Worm (Caenorhabditis elegans) whole organism, late embryonic: ENCODE data around the gene sri-36.
"Not testable (repeated sequence)": the region's sequence is repeated elsewhere in the genome, so short reads cannot be mapped to it uniquely, and the experiment has no call there.

Experiments used
- ceh-9 ChIP-seq: sonication (generic microtip); optimal IDR thresholded peaks from 2 replicates; lab custom pipeline; 2016; ENCODE audit warnings: mild to moderate bottlenecking, missing genetic modification characterization, inconsistent platforms, missing compliant biosample characterization
- dmd-4 ChIP-seq: sonication (generic microtip); optimal IDR thresholded peaks from 2 replicates; lab custom pipeline; 2016; ENCODE audit warnings: borderline replicate concordance, missing genetic modification characterization, missing compliant biosample characterization
- ets-4 ChIP-seq: sonication (generic microtip); optimal IDR thresholded peaks from 2 replicates; lab custom pipeline; 2016; ENCODE audit warnings: missing genetic modification characterization, missing compliant biosample characterization
- fkh-10 ChIP-seq: fragments of 150-350 bp; optimal IDR thresholded peaks from 2 replicates; lab custom pipeline; 2014; ENCODE audit warnings: missing biosample characterization, missing genetic modification reagents, missing genetic modification characterization
- hlh-15 ChIP-seq: sonication (generic microtip); optimal IDR thresholded peaks from 2 replicates; lab custom pipeline; 2016; ENCODE audit warnings: missing genetic modification characterization, missing compliant biosample characterization
- sox-4 ChIP-seq: sonication (generic microtip); optimal IDR thresholded peaks from 2 replicates; lab custom pipeline; 2017; ENCODE audit warnings: mild to moderate bottlenecking, missing genetic modification characterization, inconsistent platforms, missing compliant biosample characterization

DNA sequence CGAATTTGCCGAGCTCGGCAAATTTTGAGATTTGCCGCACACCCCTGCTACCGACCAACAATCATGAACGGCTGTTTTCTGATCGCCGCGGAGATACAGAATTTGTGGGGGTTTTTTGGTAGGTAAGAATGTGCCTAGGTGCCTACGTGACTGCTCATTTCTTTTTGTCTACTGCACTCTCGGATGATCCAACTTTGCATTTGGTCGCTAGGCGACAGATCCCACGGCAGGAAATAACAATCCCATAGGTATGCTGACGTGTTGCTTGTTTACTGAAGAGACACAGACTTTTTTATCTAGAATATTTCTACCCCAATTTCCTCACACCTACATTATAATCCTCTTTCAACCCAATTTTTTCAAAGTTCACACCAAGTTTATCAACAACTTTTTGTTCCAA lies 50.4 kb downstream of the sri-36 start, which contains the start of gene K02F6.8:
- not testable (repeated sequence) for TF ChIP-seq ceh-9 (tag; lab: Kevin White, UChicago); fkh-10; dmd-4 (tag; lab: Kevin White, UChicago); ets-4; sox-4 (tag; lab: Kevin White, UChicago); hlh-15 (tag; lab: Kevin White, UChicago)
